Fruit fly (Drosophila melanogaster) whole organism, prepupa: ENCODE results near the gene eIF2Bepsilon.

Source experiments
- Blimp-1 ChIP-seq: fragments of 200-800 bp; sonication (Bioruptor generic); optimal IDR thresholded peaks from 3 replicates; lab custom pipeline; 2017; ENCODE audit warnings: missing biosample characterization, missing genetic modification characterization, mild to moderate bottlenecking, moderate library complexity, missing genetic modification reagents
- CG10631 ChIP-seq: fragments of 200-800 bp; sonication (Bioruptor generic); optimal IDR thresholded peaks from 2 replicates; lab custom pipeline; 2016; ENCODE audit warnings: missing biosample characterization, missing genetic modification characterization
- CG10669 ChIP-seq: fragments of 200-800 bp; sonication (Bioruptor generic); optimal IDR thresholded peaks from 3 replicates; lab custom pipeline; 2018; ENCODE audit warnings: missing biosample characterization, mild to moderate bottlenecking, missing genetic modification characterization, moderate library complexity
- CG11902 ChIP-seq: fragments of 200-800 bp; sonication (Bioruptor generic); optimal IDR thresholded peaks from 3 replicates; lab custom pipeline; 2016; ENCODE audit warnings: missing biosample characterization, missing genetic modification characterization
- CG1621 ChIP-seq: fragments of 200-800 bp; sonication (Bioruptor generic); optimal IDR thresholded peaks from 3 replicates; lab custom pipeline; 2018; ENCODE audit warnings: missing biosample characterization, mild to moderate bottlenecking, missing genetic modification characterization
- CG16779 ChIP-seq: fragments of 200-800 bp; sonication (Bioruptor generic); optimal IDR thresholded peaks from 3 replicates; lab custom pipeline; 2017; ENCODE audit warnings: missing biosample characterization, mild to moderate bottlenecking, missing genetic modification characterization
- CG3032 ChIP-seq: fragments of 200-800 bp; optimal IDR thresholded peaks from 2 replicates; lab custom pipeline; 2019; ENCODE audit warnings: missing biosample characterization, mild to moderate bottlenecking, missing genetic modification characterization, moderate library complexity
- CG31627 ChIP-seq: fragments of 200-800 bp; sonication (Bioruptor generic); optimal IDR thresholded peaks from 3 replicates; lab custom pipeline; 2016; ENCODE audit warnings: missing biosample characterization, missing genetic modification characterization
- CG32006 ChIP-seq: fragments of 200-800 bp; sonication (Bioruptor generic); optimal IDR thresholded peaks from 3 replicates; lab custom pipeline; 2017; ENCODE audit warnings: missing biosample characterization, mild to moderate bottlenecking, missing genetic modification characterization
- CG4318 ChIP-seq: fragments of 200-800 bp; sonication (Bioruptor generic); optimal IDR thresholded peaks from 3 replicates; lab custom pipeline; 2017; ENCODE audit warnings: missing biosample characterization, mild to moderate bottlenecking, missing genetic modification characterization
- CG6163 ChIP-seq: fragments of 200-800 bp; sonication (Bioruptor generic); IDR thresholded peaks from 3 replicates; pipeline ENCODE4 v1.3.6; 2022; ENCODE audit warnings: missing biosample characterization, missing genetic modification characterization
- CG6792 ChIP-seq: fragments of 200-800 bp; sonication (Bioruptor generic); optimal IDR thresholded peaks from 3 replicates; lab custom pipeline; 2016; ENCODE audit warnings: missing biosample characterization, missing genetic modification characterization
- CG6808 ChIP-seq: fragments of 200-800 bp; sonication (Bioruptor generic); optimal IDR thresholded peaks from 3 replicates; lab custom pipeline; 2017; ENCODE audit warnings: missing biosample characterization, missing genetic modification characterization, mild to moderate bottlenecking, moderate library complexity, missing genetic modification reagents
- CG6854 ChIP-seq: fragments of 200-800 bp; sonication (Bioruptor generic); optimal IDR thresholded peaks from 2 replicates; lab custom pipeline; 2017; ENCODE audit warnings: missing biosample characterization, mild to moderate bottlenecking, missing genetic modification characterization
- CG7368 ChIP-seq: fragments of 200-800 bp; sonication (Bioruptor generic); optimal IDR thresholded peaks from 3 replicates; lab custom pipeline; 2016; ENCODE audit warnings: missing biosample characterization, missing genetic modification characterization
- CG8119 ChIP-seq: fragments of 200-800 bp; sonication (Bioruptor generic); IDR thresholded peaks from 3 replicates; pipeline ENCODE4 v1.3.6; 2022; ENCODE audit warnings: missing biosample characterization, missing genetic modification characterization
- CG8319 ChIP-seq: fragments of 200-800 bp; sonication (Bioruptor generic); optimal IDR thresholded peaks from 3 replicates; lab custom pipeline; 2016; ENCODE audit warnings: missing biosample characterization, missing genetic modification characterization
- CG8632 ChIP-seq: fragments of 200-800 bp; sonication (Bioruptor generic); optimal IDR thresholded peaks from 3 replicates; lab custom pipeline; 2016; ENCODE audit warnings: missing biosample characterization, missing genetic modification characterization
- CG9139 ChIP-seq: fragments of 200-800 bp; sonication (Bioruptor generic); optimal IDR thresholded peaks from 3 replicates; lab custom pipeline; 2017; ENCODE audit warnings: missing biosample characterization, mild to moderate bottlenecking, missing genetic modification characterization
- Eip75B ChIP-seq: fragments of 200-800 bp; sonication (Bioruptor generic); optimal IDR thresholded peaks from 3 replicates; lab custom pipeline; 2016; ENCODE audit warnings: missing biosample characterization, missing genetic modification characterization
- Eip78C ChIP-seq: fragments of 200-800 bp; sonication (Bioruptor generic); peaks from one replicate; lab custom pipeline; 2016; ENCODE audit warnings: missing biosample characterization, missing genetic modification characterization
- Ets21C ChIP-seq: fragments of 200-800 bp; sonication (Bioruptor generic); optimal IDR thresholded peaks from 3 replicates; lab custom pipeline; 2016; ENCODE audit warnings: missing biosample characterization, missing genetic modification characterization
- Gug ChIP-seq: fragments of 200-800 bp; sonication (Bioruptor generic); IDR thresholded peaks from 2 replicates; pipeline ENCODE4 v1.3.6; 2022; ENCODE audit warnings: missing biosample characterization, missing genetic modification characterization
- Hr38 ChIP-seq: sonication (Bioruptor generic); optimal IDR thresholded peaks from 2 replicates; lab custom pipeline; 2016; ENCODE audit warnings: missing biosample characterization, missing genetic modification characterization
- Hr39 ChIP-seq: fragments of 200-800 bp; sonication (Bioruptor generic); optimal IDR thresholded peaks from 2 replicates; lab custom pipeline; 2016; ENCODE audit warnings: missing biosample characterization, missing genetic modification characterization
- Lpt ChIP-seq: fragments of 200-800 bp; sonication (Bioruptor generic); optimal IDR thresholded peaks from 3 replicates; lab custom pipeline; 2016; ENCODE audit warnings: missing biosample characterization, missing genetic modification characterization
- Met ChIP-seq: fragments of 200-800 bp; sonication (Bioruptor generic); optimal IDR thresholded peaks from 3 replicates; lab custom pipeline; 2016; ENCODE audit warnings: missing biosample characterization, missing genetic modification characterization
- OdsH ChIP-seq: fragments of 200-800 bp; sonication (Bioruptor generic); optimal IDR thresholded peaks from 3 replicates; lab custom pipeline; 2016; ENCODE audit warnings: missing biosample characterization, missing genetic modification characterization
- Sox102F ChIP-seq: fragments of 200-800 bp; sonication (Bioruptor generic); optimal IDR thresholded peaks from 2 replicates; lab custom pipeline; 2016; ENCODE audit warnings: missing biosample characterization, mild to moderate bottlenecking, missing genetic modification characterization
- Sox14 ChIP-seq: fragments of 200-800 bp; sonication (Bioruptor generic); optimal IDR thresholded peaks from 3 replicates; lab custom pipeline; 2016; ENCODE audit warnings: missing biosample characterization, missing genetic modification characterization
- Sox15 ChIP-seq: fragments of 200-800 bp; sonication (Bioruptor generic); optimal IDR thresholded peaks from 3 replicates; lab custom pipeline; 2016; ENCODE audit warnings: missing biosample characterization, missing genetic modification characterization
- acj6 ChIP-seq: fragments of 200-800 bp; sonication (Bioruptor generic); optimal IDR thresholded peaks from 3 replicates; lab custom pipeline; 2016; ENCODE audit warnings: missing biosample characterization, missing genetic modification characterization
- cyc ChIP-seq: fragments of 200-800 bp; sonication (Bioruptor generic); optimal IDR thresholded peaks from 3 replicates; lab custom pipeline; 2016; ENCODE audit warnings: missing biosample characterization, missing genetic modification characterization
- dsx ChIP-seq: fragments of 200-800 bp; optimal IDR thresholded peaks from 3 replicates; lab custom pipeline; 2019; ENCODE audit warnings: missing biosample characterization, mild to moderate bottlenecking, missing genetic modification characterization, moderate library complexity; ENCODE audit not compliant: poor library complexity, severe bottlenecking
- eg ChIP-seq: fragments of 200-800 bp; sonication (Bioruptor generic); IDR thresholded peaks from 3 replicates; pipeline ENCODE4 v1.3.6; 2022; ENCODE audit warnings: missing biosample characterization, missing genetic modification characterization
- esn ChIP-seq: fragments of 200-800 bp; sonication (Bioruptor generic); optimal IDR thresholded peaks from 2 replicates; lab custom pipeline; 2016; ENCODE audit warnings: missing biosample characterization, mild to moderate bottlenecking, missing genetic modification characterization, moderate library complexity
- fd59A ChIP-seq: fragments of 200-800 bp; sonication (Bioruptor generic); optimal IDR thresholded peaks from 2 replicates; lab custom pipeline; 2017; ENCODE audit warnings: missing biosample characterization, mild to moderate bottlenecking, missing genetic modification characterization, missing genetic modification reagents
- fd85E ChIP-seq: fragments of 200-800 bp; sonication (Bioruptor generic); optimal IDR thresholded peaks from 3 replicates; lab custom pipeline; 2016; ENCODE audit warnings: missing biosample characterization, missing genetic modification characterization
- fkh ChIP-seq: fragments of 200-800 bp; sonication (Bioruptor generic); optimal IDR thresholded peaks from 3 replicates; lab custom pipeline; 2017; ENCODE audit warnings: missing biosample characterization, mild to moderate bottlenecking, missing genetic modification characterization, moderate library complexity
- lz ChIP-seq: fragments of 200-800 bp; sonication (Bioruptor generic); optimal IDR thresholded peaks from 3 replicates; lab custom pipeline; 2016; ENCODE audit warnings: missing biosample characterization, missing genetic modification characterization
- net ChIP-seq: fragments of 200-800 bp; sonication (Bioruptor generic); optimal IDR thresholded peaks from 3 replicates; lab custom pipeline; 2016; ENCODE audit warnings: missing biosample characterization, missing genetic modification characterization
- pdm3 ChIP-seq: fragments of 200-800 bp; sonication (Bioruptor generic); optimal IDR thresholded peaks from 3 replicates; lab custom pipeline; 2016; ENCODE audit warnings: missing biosample characterization, missing genetic modification characterization
- ss ChIP-seq, 2 experiments: fragments of 200-800 bp; sonication (Bioruptor generic); optimal IDR thresholded peaks; 2 replicates in 1 of 2; 3 replicates in 1 of 2; lab custom pipeline; 2017 to 2018; ENCODE audit warnings: mild to moderate bottlenecking in 2 of 2, missing biosample characterization in 2 of 2, missing genetic modification characterization in 2 of 2, moderate library complexity in 1 of 2
- svp ChIP-seq: fragments of 200-800 bp; sonication (Bioruptor generic); peaks from one replicate; lab custom pipeline; 2016; ENCODE audit warnings: missing biosample characterization, missing genetic modification characterization
- topi ChIP-seq: fragments of 200-800 bp; sonication (Bioruptor generic); optimal IDR thresholded peaks from 3 replicates; lab custom pipeline; 2016; ENCODE audit warnings: missing biosample characterization, missing genetic modification characterization
- vri ChIP-seq: fragments of 200-800 bp; sonication (Bioruptor generic); optimal IDR thresholded peaks from 3 replicates; lab custom pipeline; 2016; ENCODE audit warnings: missing biosample characterization, mild to moderate bottlenecking, missing genetic modification characterization

Gene eIF2Bepsilon

dm6 chrX:1922765-1923501, at the start of gene eIF2Bepsilon, which contains the start of gene Ocrl:
Gene eIF2Bepsilon, minus strand, starts transcription at chrX:1922874.
Gene Ocrl, plus strand, starts transcription at chrX:1922981.
- TF ChIP-seq svp (GFP tag; lab: Kevin White, UChicago) (peak; percentile 88), CG6163 (0 out of 3 replicates have a peak, but pooled peaks have one; percentile 5), CG7368 (GFP tag; lab: Kevin White, UChicago) (no peak), Hr38 (GFP tag; lab: Kevin White, UChicago) (no peak), vri (no peak), cyc (no peak), CG8119 (GFP tag; lab: Robert Waterston, UW) (no peak), CG1621 (tag; lab: Kevin White, UChicago) (peak; percentile 57), fkh (GFP tag; lab: Kevin White, UChicago) (peak; percentile 88), fd59A (GFP tag; lab: Kevin White, UChicago) (no peak)

dm6 chrX:1972150-1972549, 49.5 kb upstream of the eIF2Bepsilon start:
- TF ChIP-seq Eip78C (GFP tag; lab: Kevin White, UChicago) (peak; percentile 31), eg (no peak), CG9139 (no peak), CG4318 (GFP tag; lab: Kevin White, UChicago) (no peak), net (no peak), CG6163 (no peak), Eip75B (GFP tag; lab: Kevin White, UChicago) (peak; percentile 15), Sox14 (GFP tag; lab: Kevin White, UChicago) (no peak), Blimp-1 (GFP tag; lab: Kevin White, UChicago) (peak; percentile 99), svp (GFP tag; lab: Kevin White, UChicago) (peak; percentile 80), Met (GFP tag; lab: Kevin White, UChicago) (peak; percentile 39), OdsH (no peak), acj6 (GFP tag; lab: Kevin White, UChicago) (no peak), CG6854 (GFP tag; lab: Kevin White, UChicago) (peak; percentile 72), topi (peak; percentile 14), CG31627 (GFP tag; lab: Kevin White, UChicago) (no peak), Sox102F (GFP tag; lab: Kevin White, UChicago) (no peak), Ets21C (no peak), CG16779 (tag; lab: Kevin White, UChicago) (no peak), CG6792 (no peak), lz (GFP tag; lab: Kevin White, UChicago) (no peak), Sox15 (GFP tag; lab: Kevin White, UChicago) (no peak), ss (GFP tag; optimal IDR thresholded peaks at IDR 0.05; lab: Kevin White, UChicago) (no peak), pdm3 (GFP tag; lab: Kevin White, UChicago) (no peak), CG8632 (no peak), CG6808 (no peak), CG3032 (no peak), Gug (GFP tag; lab: Robert Waterston, UW) (no peak), fd59A (GFP tag; lab: Kevin White, UChicago) (no peak)

- TF ChIP-seq CG10631 (GFP tag; lab: Kevin White, UChicago): no peak
- no peak for TF ChIP-seq cyc
- TF ChIP-seq esn (GFP tag; lab: Kevin White, UChicago): no peak
- TF ChIP-seq Lpt (GFP tag; lab: Kevin White, UChicago): peak; percentile 67
- no peak for TF ChIP-seq pdm3 (GFP tag; lab: Kevin White, UChicago)
- TF ChIP-seq Eip75B (GFP tag; lab: Kevin White, UChicago): peak; percentile 66
- TF ChIP-seq CG11902: no peak
- no peak for TF ChIP-seq Hr39 (GFP tag; lab: Kevin White, UChicago)
- TF ChIP-seq CG3032: no peak
- no peak for TF ChIP-seq CG32006 (GFP tag; lab: Kevin White, UChicago)
- TF ChIP-seq CG10669 (GFP tag; lab: Kevin White, UChicago): no peak
- peak; percentile 38 for TF ChIP-seq CG6854 (GFP tag; lab: Kevin White, UChicago)
- TF ChIP-seq Met (GFP tag; lab: Kevin White, UChicago): peak; percentile 37
- TF ChIP-seq fd85E (GFP tag; lab: Kevin White, UChicago): no peak
- TF ChIP-seq Eip78C (GFP tag; lab: Kevin White, UChicago): peak; percentile 26
- no peak for TF ChIP-seq dsx (GFP tag; lab: Kevin White, UChicago)
- TF ChIP-seq CG6163: 0 out of 3 replicates have a peak, but pooled peaks have one; percentile 25
- TF ChIP-seq CG8319 (GFP tag; lab: Kevin White, UChicago): no peak
- TF ChIP-seq CG7368 (GFP tag; lab: Kevin White, UChicago): no peak
- no peak for TF ChIP-seq CG8119 (GFP tag; lab: Robert Waterston, UW)
- TF ChIP-seq CG16779 (tag; lab: Kevin White, UChicago): no peak
These were observed 48.1 kb upstream of the eIF2Bepsilon start for dm6 chrX:1970575-1971325.
